Worm (Caenorhabditis elegans): Measurements from ENCODE around the gene C27A7.3.

DNA sequence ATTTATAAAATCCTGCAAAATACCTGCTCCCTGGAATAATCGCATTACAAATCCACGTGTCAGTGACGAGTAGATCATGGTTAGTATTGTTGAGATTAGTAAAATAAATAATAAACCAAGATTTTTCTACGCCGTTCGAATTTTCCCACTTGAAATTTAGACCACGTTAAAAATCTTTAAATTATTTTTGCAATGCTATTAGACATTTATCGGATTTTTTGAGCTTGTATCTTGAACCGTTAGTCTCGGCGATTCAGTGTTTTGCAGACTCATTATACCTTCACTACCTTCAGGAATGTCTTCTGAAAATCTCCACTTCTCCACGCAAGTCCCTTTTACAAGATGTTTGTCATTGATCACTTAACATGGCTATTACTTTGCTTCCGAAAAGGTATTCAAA lies 21.5 kb downstream of the C27A7.3 start, which contains the start of gene C27A7.5:
- TF ChIP-seq unc-62 (GFP tag; optimal IDR thresholded peaks at IDR 0.05): no peak
- TF ChIP-seq jun-1 (tag; optimal IDR thresholded peaks at IDR 0.05): no peak
- TF ChIP-seq ceh-82 (tag; optimal IDR thresholded peaks at IDR 0.05): no peak
- no peak for TF ChIP-seq ztf-4 (tag; optimal IDR thresholded peaks at IDR 0.05)
- no peak for TF ChIP-seq lin-13 (GFP tag; optimal IDR thresholded peaks at IDR 0.05)
